Fruit fly (Drosophila melanogaster) whole organism, adult: ENCODE results near the gene CG34265.

ENCODE experiments used
- CG11617 ChIP-seq: fragments of 200-800 bp; sonication (Bioruptor generic); optimal IDR thresholded peaks from 2 replicates; lab custom pipeline; 2017; ENCODE audit warnings: mild to moderate bottlenecking, missing biosample characterization, missing genetic modification reagents, missing genetic modification characterization
- CG12768 ChIP-seq: fragments of 200-800 bp; sonication (Bioruptor generic); optimal IDR thresholded peaks from 2 replicates; lab custom pipeline; 2017; ENCODE audit warnings: missing biosample characterization, missing genetic modification characterization, mild to moderate bottlenecking, moderate library complexity, missing genetic modification reagents
- CG1620 ChIP-seq: fragments of 200-800 bp; sonication (Bioruptor generic); optimal IDR thresholded peaks from 2 replicates; lab custom pipeline; 2016; ENCODE audit warnings: missing biosample characterization, missing genetic modification characterization
- CG33017 ChIP-seq: fragments of 200-800 bp; sonication (Bioruptor generic); optimal IDR thresholded peaks from 2 replicates; lab custom pipeline; 2018; ENCODE audit warnings: missing biosample characterization, mild to moderate bottlenecking, missing genetic modification characterization, moderate library complexity
- CG7101 ChIP-seq: fragments of 200-800 bp; sonication (Bioruptor generic); optimal IDR thresholded peaks from 2 replicates; lab custom pipeline; 2018; ENCODE audit warnings: missing biosample characterization, mild to moderate bottlenecking, missing genetic modification characterization, moderate library complexity
- Clk ChIP-seq: fragments of 200-800 bp; sonication (Bioruptor generic); optimal IDR thresholded peaks from 2 replicates; lab custom pipeline; 2017; ENCODE audit warnings: missing biosample characterization, missing genetic modification characterization
- Hr96 ChIP-seq: fragments of 200-800 bp; sonication (Bioruptor generic); optimal IDR thresholded peaks from 2 replicates; lab custom pipeline; 2016; ENCODE audit warnings: missing biosample characterization, missing genetic modification characterization
- bab1 ChIP-seq: fragments of 200-800 bp; sonication (Bioruptor generic); optimal IDR thresholded peaks from 3 replicates; lab custom pipeline; 2019; ENCODE audit warnings: missing biosample characterization, mild to moderate bottlenecking, missing genetic modification characterization, moderate library complexity
- cnc ChIP-seq, 2 experiments: fragments of >200 bp; optimal IDR thresholded peaks; 2 replicates each; lab custom pipeline; 2017
- kay ChIP-seq: fragments of 200-800 bp; sonication (Bioruptor generic); peaks from one replicate; lab custom pipeline; 2016; ENCODE audit warnings: missing biosample characterization, missing genetic modification characterization, borderline replicate concordance
- ovo ChIP-seq: fragments of 200-800 bp; sonication (Bioruptor generic); optimal IDR thresholded peaks from 2 replicates; lab custom pipeline; 2016; ENCODE audit warnings: missing biosample characterization, missing genetic modification characterization
- pad ChIP-seq: fragments of 200-800 bp; sonication (Bioruptor generic); optimal IDR thresholded peaks from 3 replicates; lab custom pipeline; 2017; ENCODE audit warnings: missing biosample characterization, missing genetic modification characterization, mild to moderate bottlenecking, moderate library complexity, missing genetic modification reagents
- tj ChIP-seq: fragments of 200-800 bp; sonication (Bioruptor generic); optimal IDR thresholded peaks from 3 replicates; lab custom pipeline; 2017; ENCODE audit warnings: missing biosample characterization, mild to moderate bottlenecking, missing genetic modification characterization, moderate library complexity

DNA sequence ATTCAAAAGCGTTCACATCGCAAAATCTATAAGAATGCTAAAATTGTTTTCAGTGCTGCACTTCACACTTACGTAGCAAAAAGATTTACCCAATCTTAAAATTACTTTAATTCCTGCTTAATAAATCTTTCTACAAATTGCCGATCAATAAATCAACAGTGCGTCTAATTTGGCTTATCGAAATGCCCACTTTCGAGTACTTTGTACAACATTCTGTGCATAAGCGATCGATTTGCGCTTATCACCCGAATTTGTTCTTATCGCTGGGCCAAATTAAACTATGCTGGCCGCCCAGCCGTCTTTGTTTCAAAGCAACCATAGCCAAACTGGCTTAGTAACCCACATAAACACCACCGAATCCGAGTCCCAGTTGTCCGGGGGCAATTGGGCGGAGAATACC, 38.3 kb downstream of the CG34265 start:
- TF ChIP-seq kay (GFP tag; lab: Kevin White, UChicago) (peak; percentile 14), bab1 (GFP tag; lab: Kevin White, UChicago) (no peak), Clk (GFP tag; lab: Kevin White, UChicago) (no peak), cnc (optimal IDR thresholded peaks at IDR 0.05; lab: Kevin White, UChicago) (no peak), CG33017 (tag; lab: Kevin White, UChicago) (no peak), Hr96 (GFP tag; lab: Kevin White, UChicago) (no peak), pad (GFP tag; lab: Kevin White, UChicago) (no peak), CG7101 (tag; lab: Kevin White, UChicago) (no peak), CG1620 (GFP tag; lab: Kevin White, UChicago) (no peak), ovo (GFP tag; lab: Kevin White, UChicago) (no peak), CG12768 (GFP tag; lab: Kevin White, UChicago) (no peak), CG11617 (GFP tag; lab: Kevin White, UChicago) (no peak), tj (GFP tag; lab: Kevin White, UChicago) (no peak)
